Worm (Caenorhabditis elegans) whole organism, young adult: ENCODE results near the gene F56C9.3.

ENCODE experiments used
- B0019.2 ChIP-seq: fragments of 200-800 bp; sonication (Bioruptor generic); conservative IDR thresholded peaks from 2 replicates; pipeline ENCODE4 v1.3.6; 2022; ENCODE audit warnings: missing genetic modification reagents, missing genetic modification characterization, missing compliant biosample characterization
- B0035.1 ChIP-seq: sonication (generic microtip); optimal IDR thresholded peaks from 2 replicates; lab custom pipeline; 2016; ENCODE audit warnings: missing genetic modification characterization, mild to moderate bottlenecking, missing compliant biosample characterization, missing genotype, missing genetic modification reagents
- B0261.1 ChIP-seq: sonication (generic microtip); optimal IDR thresholded peaks from 2 replicates; lab custom pipeline; 2016; ENCODE audit warnings: mild to moderate bottlenecking, missing genetic modification characterization, moderate library complexity, missing compliant biosample characterization
- C06A6.2 ChIP-seq: fragments of 200-800 bp; sonication (Bioruptor generic); conservative IDR thresholded peaks from 2 replicates; pipeline ENCODE4 v1.3.6; 2022; ENCODE audit warnings: missing genetic modification characterization, missing compliant biosample characterization
- C17E4.6 ChIP-seq: fragments of 200-800 bp; sonication (Bioruptor generic); IDR thresholded peaks from 2 replicates; pipeline ENCODE4 v1.3.6; 2022; ENCODE audit warnings: missing genetic modification reagents, missing genetic modification characterization, missing compliant biosample characterization
- F23B12.7 ChIP-seq: sonication (generic microtip); optimal IDR thresholded peaks from 2 replicates; lab custom pipeline; 2017; ENCODE audit warnings: missing genetic modification characterization, mild to moderate bottlenecking, missing compliant biosample characterization, antibody characterized with exemption, moderate library complexity; ENCODE audit not compliant: insufficient read depth
- F33H1.4 ChIP-seq: fragments of 200-800 bp; sonication (Bioruptor generic); IDR thresholded peaks from 2 replicates; pipeline ENCODE4 v1.3.6; 2022; ENCODE audit warnings: missing genetic modification reagents, missing genetic modification characterization, missing compliant biosample characterization
- F57A8.1 ChIP-seq: fragments of 200-800 bp; sonication (Bioruptor generic); optimal IDR thresholded peaks from 2 replicates; lab custom pipeline; 2018; ENCODE audit warnings: mild to moderate bottlenecking, missing genetic modification characterization, moderate library complexity, missing compliant biosample characterization
- K12H6.12 ChIP-seq: fragments of 200-800 bp; sonication (Bioruptor generic); optimal IDR thresholded peaks from 2 replicates; lab custom pipeline; 2018; ENCODE audit warnings: mild to moderate bottlenecking, missing genetic modification characterization, missing compliant biosample characterization
- T07F8.4 ChIP-seq: sonication (generic microtip); optimal IDR thresholded peaks from 2 replicates; lab custom pipeline; 2016; ENCODE audit warnings: mild to moderate bottlenecking, missing genetic modification characterization, moderate library complexity, missing compliant biosample characterization
- Y53F4B.3 ChIP-seq: fragments of 200-800 bp; sonication (Bioruptor generic); IDR thresholded peaks from 2 replicates; pipeline ENCODE4 v1.3.6; 2022; ENCODE audit warnings: missing genetic modification reagents, missing genetic modification characterization, missing compliant biosample characterization
- Y67H2A.10 ChIP-seq: fragments of 200-800 bp; sonication (Bioruptor generic); conservative IDR thresholded peaks from 2 replicates; pipeline ENCODE4 v1.3.6; 2022; ENCODE audit warnings: missing genetic modification reagents, missing genetic modification characterization, missing compliant biosample characterization
- akir-1 ChIP-seq: fragments of 200-800 bp; sonication (Bioruptor generic); optimal IDR thresholded peaks from 2 replicates; lab custom pipeline; 2018; ENCODE audit warnings: mild to moderate bottlenecking, missing genetic modification characterization, moderate library complexity, missing compliant biosample characterization
- aptf-2 ChIP-seq: fragments of 200-800 bp; sonication (Bioruptor generic); conservative IDR thresholded peaks from 2 replicates; pipeline ENCODE4 v1.3.6; 2022; ENCODE audit warnings: missing genetic modification reagents, missing genetic modification characterization, missing compliant biosample characterization
- aptf-3 ChIP-seq: fragments of 200-800 bp; sonication (Bioruptor generic); IDR thresholded peaks from 2 replicates; pipeline ENCODE4 v1.3.6; 2022; ENCODE audit warnings: missing genetic modification characterization, missing compliant biosample characterization
- attf-3 ChIP-seq: fragments of 200-800 bp; sonication (Bioruptor generic); conservative IDR thresholded peaks from 2 replicates; pipeline ENCODE4 v1.3.6; 2022; ENCODE audit warnings: missing genetic modification reagents, missing genetic modification characterization, missing compliant biosample characterization
- attf-6 ChIP-seq: fragments of 200-800 bp; sonication (Bioruptor generic); IDR thresholded peaks from 2 replicates; pipeline ENCODE4 v1.3.6; 2022; ENCODE audit warnings: missing genetic modification reagents, missing genetic modification characterization, missing compliant biosample characterization
- cebp-1 ChIP-seq, 2 experiments: fragments of 200-800 bp in 1 of 2; sonication (Bioruptor generic) in 1 of 2; sonication (generic microtip) in 1 of 2; IDR thresholded peaks in 1 of 2; optimal IDR thresholded peaks in 1 of 2; 2 replicates each; pipeline versions ENCODE4 v1.3.6 to Lab custom; 2017 to 2022; ENCODE audit warnings: missing compliant biosample characterization in 2 of 2, missing genetic modification characterization in 2 of 2, mild to moderate bottlenecking in 1 of 2, missing genetic modification reagents in 1 of 2, moderate library complexity in 1 of 2
- ceh-100 ChIP-seq: fragments of 200-800 bp; sonication (Bioruptor generic); IDR thresholded peaks from 2 replicates; pipeline ENCODE4 v1.3.6; 2022; ENCODE audit warnings: missing genetic modification reagents, missing genetic modification characterization, missing compliant biosample characterization
- ceh-27 ChIP-seq: fragments of 200-800 bp; sonication (Bioruptor generic); optimal IDR thresholded peaks from 2 replicates; lab custom pipeline; 2018; ENCODE audit warnings: mild to moderate bottlenecking, missing genetic modification characterization, moderate library complexity, missing compliant biosample characterization
- ceh-40 ChIP-seq: fragments of 200-800 bp; sonication (Bioruptor generic); IDR thresholded peaks from 2 replicates; pipeline ENCODE4 v1.3.6; 2022; ENCODE audit warnings: missing genetic modification characterization, missing compliant biosample characterization
- ceh-79 ChIP-seq: sonication (generic microtip); optimal IDR thresholded peaks from 2 replicates; lab custom pipeline; 2017; ENCODE audit warnings: mild to moderate bottlenecking, missing genetic modification characterization, missing compliant biosample characterization
- chd-7 ChIP-seq: sonication (generic microtip); optimal IDR thresholded peaks from 2 replicates; lab custom pipeline; 2016; ENCODE audit warnings: mild to moderate bottlenecking, missing genetic modification characterization, moderate library complexity, missing compliant biosample characterization
- dox-1 ChIP-seq: fragments of 200-800 bp; sonication (Bioruptor generic); IDR thresholded peaks from 2 replicates; pipeline ENCODE4 v1.3.6; 2022; ENCODE audit warnings: missing genetic modification reagents, missing genetic modification characterization, missing compliant biosample characterization
- dpl-1 ChIP-seq: fragments of 150-350 bp; optimal IDR thresholded peaks from 2 replicates; lab custom pipeline; 2014; ENCODE audit warnings: missing biosample characterization, missing genetic modification reagents, missing genetic modification characterization
- efl-1 ChIP-seq: fragments of 150-350 bp; optimal IDR thresholded peaks from 2 replicates; lab custom pipeline; 2014; ENCODE audit warnings: missing biosample characterization, missing genetic modification reagents, missing genetic modification characterization
- egrh-3 ChIP-seq: fragments of 200-800 bp; sonication (Bioruptor generic); IDR thresholded peaks from 2 replicates; pipeline ENCODE4 v1.3.6; 2022; ENCODE audit warnings: missing genetic modification reagents, missing genetic modification characterization, missing compliant biosample characterization
- gei-17 ChIP-seq: fragments of 200-800 bp; sonication (Bioruptor generic); optimal IDR thresholded peaks from 2 replicates; lab custom pipeline; 2018; ENCODE audit warnings: mild to moderate bottlenecking, missing genetic modification characterization, missing compliant biosample characterization
- him-1 ChIP-seq: sonication (generic microtip); optimal IDR thresholded peaks from 2 replicates; lab custom pipeline; 2016; ENCODE audit warnings: missing genotype, missing genetic modification reagents, missing genetic modification characterization, missing compliant biosample characterization
- hlh-26 ChIP-seq: fragments of 200-800 bp; sonication (Bioruptor generic); conservative IDR thresholded peaks from 2 replicates; pipeline ENCODE4 v1.3.6; 2022; ENCODE audit warnings: missing genetic modification reagents, missing genetic modification characterization, missing compliant biosample characterization
- hmg-20 ChIP-seq: fragments of 200-800 bp; sonication (Bioruptor generic); IDR thresholded peaks from 2 replicates; pipeline ENCODE4 v1.3.6; 2022; ENCODE audit warnings: missing genetic modification reagents, missing genetic modification characterization, missing compliant biosample characterization
- hsf-1 ChIP-seq: fragments of 200-800 bp; sonication (Bioruptor generic); IDR thresholded peaks from 2 replicates; pipeline ENCODE4 v1.3.6; 2022; ENCODE audit warnings: missing genetic modification reagents, missing genetic modification characterization, missing compliant biosample characterization
- let-526 ChIP-seq: fragments of 200-800 bp; sonication (Bioruptor generic); IDR thresholded peaks from 2 replicates; pipeline ENCODE4 v1.3.6; 2022; ENCODE audit warnings: missing genetic modification reagents, missing genetic modification characterization, missing compliant biosample characterization
- let-607 ChIP-seq, 2 experiments: fragments of 200-800 bp in 1 of 2; sonication (Bioruptor generic) in 1 of 2; sonication (generic microtip) in 1 of 2; optimal IDR thresholded peaks; 2 replicates each; lab custom pipeline; 2016 to 2018; ENCODE audit warnings: mild to moderate bottlenecking in 2 of 2, missing compliant biosample characterization in 2 of 2, missing genetic modification characterization in 2 of 2, moderate library complexity in 2 of 2, missing genotype in 1 of 2
- madf-6 ChIP-seq: fragments of 200-800 bp; sonication (Bioruptor generic); IDR thresholded peaks from 2 replicates; pipeline ENCODE4 v1.3.6; 2022; ENCODE audit warnings: missing genetic modification reagents, missing genetic modification characterization, missing compliant biosample characterization
- nfya-2 ChIP-seq: fragments of 200-800 bp; sonication (Bioruptor generic); IDR thresholded peaks from 2 replicates; pipeline ENCODE4 v1.3.6; 2022; ENCODE audit warnings: missing genetic modification reagents, missing genetic modification characterization, missing compliant biosample characterization
- nfyb-1 ChIP-seq: fragments of 200-800 bp; sonication (Bioruptor generic); IDR thresholded peaks from 2 replicates; pipeline ENCODE4 v1.3.6; 2022; ENCODE audit warnings: missing genetic modification reagents, missing genetic modification characterization, missing compliant biosample characterization
- nhr-179 ChIP-seq: sonication (generic microtip); optimal IDR thresholded peaks from 2 replicates; lab custom pipeline; 2016; ENCODE audit warnings: mild to moderate bottlenecking, missing genetic modification characterization, missing compliant biosample characterization
- nhr-27 ChIP-seq: fragments of 200-800 bp; sonication (Bioruptor generic); optimal IDR thresholded peaks from 2 replicates; lab custom pipeline; 2018; ENCODE audit warnings: mild to moderate bottlenecking, missing genetic modification characterization, moderate library complexity, missing compliant biosample characterization
- nhr-90 ChIP-seq: sonication (generic microtip); optimal IDR thresholded peaks from 2 replicates; lab custom pipeline; 2016; ENCODE audit warnings: missing genotype, mild to moderate bottlenecking, missing genetic modification characterization, missing compliant biosample characterization
- rcor-1 ChIP-seq: fragments of 200-800 bp; sonication (Bioruptor generic); IDR thresholded peaks from 2 replicates; pipeline ENCODE4 v1.3.6; 2022; ENCODE audit warnings: missing genetic modification reagents, missing genetic modification characterization, missing compliant biosample characterization
- repo-1 ChIP-seq: sonication (generic microtip); optimal IDR thresholded peaks from 2 replicates; lab custom pipeline; 2017; ENCODE audit warnings: mild to moderate bottlenecking, missing genetic modification characterization, missing compliant biosample characterization
- sea-2 ChIP-seq: fragments of 200-800 bp; sonication (Bioruptor generic); IDR thresholded peaks from 2 replicates; pipeline ENCODE4 v1.3.6; 2022; ENCODE audit warnings: missing genetic modification characterization, missing compliant biosample characterization
- snpc-4 ChIP-seq, 5 experiments: fragments of 150-350 bp in 1 of 5; sonication (generic microtip) in 4 of 5; optimal IDR thresholded peaks; 2 replicates each; lab custom pipeline; 2014 to 2018; ENCODE audit warnings: missing genetic modification characterization in 5 of 5, missing biosample characterization in 3 of 5, antibody characterized with exemption in 2 of 5, mild to moderate bottlenecking in 2 of 5, missing compliant biosample characterization in 2 of 5, missing genotype in 2 of 5, moderate library complexity in 2 of 5, missing genetic modification reagents in 1 of 5
- tbp1 ChIP-seq: fragments of 200-800 bp; sonication (Bioruptor generic); optimal IDR thresholded peaks from 2 replicates; lab custom pipeline; 2018; ENCODE audit warnings: mild to moderate bottlenecking, missing genetic modification characterization, missing compliant biosample characterization
- ztf-25 ChIP-seq: fragments of 200-800 bp; sonication (Bioruptor generic); IDR thresholded peaks from 2 replicates; pipeline ENCODE4 v1.3.6; 2022; ENCODE audit warnings: missing genetic modification reagents, missing genetic modification characterization, missing compliant biosample characterization
- ztf-6 ChIP-seq: fragments of 200-800 bp; sonication (Bioruptor generic); IDR thresholded peaks from 2 replicates; pipeline ENCODE4 v1.3.6; 2022; ENCODE audit warnings: missing genetic modification reagents, missing genetic modification characterization, missing compliant biosample characterization

The F56C9.3 gene

DNA sequence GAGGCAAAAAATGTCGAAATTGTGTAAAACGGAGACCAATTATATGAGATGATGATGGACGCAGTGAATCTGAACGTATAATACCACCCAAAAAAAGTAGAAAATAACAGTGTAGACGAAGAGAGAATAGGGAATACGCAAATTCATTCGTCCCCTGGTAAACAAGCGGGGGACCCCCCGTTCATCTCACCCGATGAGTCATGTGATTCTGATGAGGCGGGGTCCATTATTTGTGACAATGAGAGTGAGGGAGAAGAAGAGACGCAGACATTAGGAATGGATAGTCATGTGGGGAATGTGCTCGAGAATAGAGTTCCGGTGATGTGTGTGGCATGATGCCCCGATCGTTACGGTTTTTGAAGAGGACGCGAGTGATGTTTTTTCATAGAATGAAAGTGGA, 39.0 kb upstream of the F56C9.3 start (continued):
- TF ChIP-seq him-1 (tag; lab: Kevin White, UChicago) (no peak), madf-6 (peak; percentile 37; the same call in 1 of the 2 replicates), B0019.2 (GFP tag; lab: Robert Waterston, UW) (no peak), nhr-90 (tag; lab: Kevin White, UChicago) (no peak), let-526 (0 out of 2 replicates have a peak, but pooled peaks have one; percentile 46), snpc-4 (GFP tag; optimal IDR thresholded peaks at IDR 0.05; lab: Kevin White, UChicago) (no peak), snpc-4 (tag; optimal IDR thresholded peaks at IDR 0.05; lab: Kevin White, UChicago) (peak in 1 of 4 experiments; percentile 6), repo-1 (tag; lab: Kevin White, UChicago) (no peak), ztf-25 (GFP tag; lab: Robert Waterston, UW) (no peak), Y53F4B.3 (GFP tag; lab: Robert Waterston, UW) (no peak), nhr-179 (tag; lab: Kevin White, UChicago) (no peak), B0261.1 (tag; lab: Kevin White, UChicago) (no peak), B0035.1 (tag; lab: Kevin White, UChicago) (no peak), efl-1 (GFP tag; lab: Kevin White, UChicago) (no peak), Y67H2A.10 (GFP tag; lab: Robert Waterston, UW) (no peak), sea-2 (GFP tag; lab: Robert Waterston, UW) (no peak), C17E4.6 (GFP tag; lab: Robert Waterston, UW) (no peak), cebp-1 (GFP tag; IDR thresholded peaks at IDR 0.05; lab: Robert Waterston, UW) (no peak; the same call in 1 of the 2 replicates), cebp-1 (tag; optimal IDR thresholded peaks at IDR 0.05; lab: Kevin White, UChicago) (peak; percentile 74), F33H1.4 (GFP tag; lab: Robert Waterston, UW) (0 out of 2 replicates have a peak, but pooled peaks have one; percentile 9), hlh-26 (no peak), dox-1 (peak; percentile 43; the same call in 1 of the 2 replicates), let-607 (tag; optimal IDR thresholded peaks at IDR 0.05; lab: Kevin White, UChicago) (no peak), gei-17 (GFP tag; lab: Kevin White, UChicago) (peak; percentile 18), tbp1 (GFP tag; lab: Kevin White, UChicago) (peak; percentile 39), attf-6 (GFP tag; lab: Robert Waterston, UW) (no peak), K12H6.12 (tag; lab: Kevin White, UChicago) (peak; percentile 60), nhr-27 (tag; lab: Kevin White, UChicago) (no peak), C06A6.2 (GFP tag; lab: Robert Waterston, UW) (no peak), T07F8.4 (tag; lab: Kevin White, UChicago) (no peak), hmg-20 (no peak), nfya-2 (no peak), chd-7 (tag; lab: Kevin White, UChicago) (peak; percentile 61), egrh-3 (GFP tag; lab: Robert Waterston, UW) (no peak), ztf-6 (no peak), hsf-1 (no peak), ceh-27 (GFP tag; lab: Kevin White, UChicago) (peak; percentile 37), attf-3 (GFP tag; lab: Robert Waterston, UW) (0 out of 2 replicates have a peak, but pooled peaks have one; percentile 16), F57A8.1 (GFP tag; lab: Kevin White, UChicago) (no peak), F23B12.7 (no peak), ceh-79 (no peak), aptf-3 (GFP tag; lab: Robert Waterston, UW) (no peak), akir-1 (GFP tag; lab: Kevin White, UChicago) (no peak), nfyb-1 (peak; percentile 68), ceh-40 (GFP tag; lab: Robert Waterston, UW) (no peak), aptf-2 (GFP tag; lab: Robert Waterston, UW) (no peak), dpl-1 (GFP tag; lab: Kevin White, UChicago) (no peak), ceh-100 (GFP tag; lab: Robert Waterston, UW) (no peak), rcor-1 (no peak)
